Fruit fly (Drosophila melanogaster): ENCODE data around the gene AMPdeam.

The AMPdeam gene

dm6 chrX:13879169-13879821 is 33.6 kb upstream of the AMPdeam start:
- no peak for TF ChIP-seq lola (GFP tag; optimal IDR thresholded peaks at IDR 0.05)
- no peak for TF ChIP-seq dsf (GFP tag; optimal IDR thresholded peaks at IDR 0.05; ENCODE audit: borderline replicate concordance)
- no peak for TF ChIP-seq jim (GFP tag; optimal IDR thresholded peaks at IDR 0.05)
- no peak for TF ChIP-seq foxo (GFP tag; optimal IDR thresholded peaks at IDR 0.05)
- peak; percentile 96 for TF ChIP-seq Dfd (GFP tag; optimal IDR thresholded peaks at IDR 0.05)
- TF ChIP-seq N (GFP tag; optimal IDR thresholded peaks at IDR 0.05), result peak; percentile 21
- TF ChIP-seq Sp1 (GFP tag; optimal IDR thresholded peaks at IDR 0.05), result peak; percentile 28
- no peak for TF ChIP-seq br (GFP tag; optimal IDR thresholded peaks at IDR 0.05)

dm6 chrX:13844317-13844886 is 1.3 kb downstream of the AMPdeam start:
- TF ChIP-seq Dfd (GFP tag; optimal IDR thresholded peaks at IDR 0.05) (peak; percentile 91), HLH106 (tag; optimal IDR thresholded peaks at IDR 0.05) (peak; percentile 26), tai (GFP tag; optimal IDR thresholded peaks at IDR 0.05) (no peak), foxo (GFP tag; optimal IDR thresholded peaks at IDR 0.05) (peak in 1 of 2 experiments; percentile 34)

- no peak for TF ChIP-seq br (GFP tag; optimal IDR thresholded peaks at IDR 0.05)
- TF ChIP-seq Sp1 (GFP tag; optimal IDR thresholded peaks at IDR 0.05), result no peak
- no peak for TF ChIP-seq woc (GFP tag; optimal IDR thresholded peaks at IDR 0.05)
- TF ChIP-seq Vsx2 (GFP tag; optimal IDR thresholded peaks at IDR 0.05; ENCODE audit: partially characterized antibody), result no peak
- no peak for TF ChIP-seq lola (GFP tag; optimal IDR thresholded peaks at IDR 0.05)
- TF ChIP-seq brk (GFP tag; optimal IDR thresholded peaks at IDR 0.05), result no peak
- no peak for TF ChIP-seq tai (GFP tag; optimal IDR thresholded peaks at IDR 0.05)
- TF ChIP-seq dl (GFP tag; optimal IDR thresholded peaks at IDR 0.05; ENCODE audit: insufficient read depth in 1 of 2, partially characterized antibody in 2 of 2), result no peak
- no peak for TF ChIP-seq rgr (GFP tag; optimal IDR thresholded peaks at IDR 0.05)
- TF ChIP-seq CrebA (GFP tag; optimal IDR thresholded peaks at IDR 0.05; ENCODE audit: borderline replicate concordance), result no peak
- TF ChIP-seq Dif (GFP tag; optimal IDR thresholded peaks at IDR 0.05; ENCODE audit: partially characterized antibody), result no peak
- TF ChIP-seq OdsH (GFP tag; optimal IDR thresholded peaks at IDR 0.05), result no peak
- TF ChIP-seq Hr78 (GFP tag; optimal IDR thresholded peaks at IDR 0.05), result no peak
- TF ChIP-seq Jra (GFP tag; optimal IDR thresholded peaks at IDR 0.05), result no peak
- TF ChIP-seq N (GFP tag; optimal IDR thresholded peaks at IDR 0.05), result no peak
Observed at dm6 chrX:13843487-13843886, 2.2 kb downstream of the AMPdeam start.

dm6 chrX:13840075-13840474 is 5.6 kb downstream of the AMPdeam start:
- TF ChIP-seq sv (GFP tag; optimal IDR thresholded peaks at IDR 0.05) (no peak), Myc (optimal IDR thresholded peaks at IDR 0.05) (no peak), fru (GFP tag; optimal IDR thresholded peaks at IDR 0.05) (no peak), Rel (GFP tag; optimal IDR thresholded peaks at IDR 0.05) (no peak), Rel (tag; optimal IDR thresholded peaks at IDR 0.05) (peak; percentile 15), dmrt93B (GFP tag; optimal IDR thresholded peaks at IDR 0.05) (no peak), GATAd (GFP tag; optimal IDR thresholded peaks at IDR 0.05) (no peak), ey (GFP tag; optimal IDR thresholded peaks at IDR 0.05) (no peak), sage (GFP tag; optimal IDR thresholded peaks at IDR 0.05) (no peak), Hr83 (GFP tag; optimal IDR thresholded peaks at IDR 0.05; ENCODE audit: poor library complexity, severe bottlenecking) (no peak), CG9705 (GFP tag; optimal IDR thresholded peaks at IDR 0.05) (no peak), Hnf4 (GFP tag; optimal IDR thresholded peaks at IDR 0.05) (no peak), rgr (GFP tag; optimal IDR thresholded peaks at IDR 0.05) (peak; percentile 81), dsf (GFP tag; optimal IDR thresholded peaks at IDR 0.05; ENCODE audit: borderline replicate concordance) (no peak)

- TF ChIP-seq Dfd (GFP tag; optimal IDR thresholded peaks at IDR 0.05) (no peak), rgr (GFP tag; optimal IDR thresholded peaks at IDR 0.05) (peak; percentile 93), Hr78 (GFP tag; optimal IDR thresholded peaks at IDR 0.05) (no peak), fru (GFP tag; optimal IDR thresholded peaks at IDR 0.05) (peak; percentile 91), dmrt93B (GFP tag; optimal IDR thresholded peaks at IDR 0.05) (peak; percentile 73), Jra (GFP tag; optimal IDR thresholded peaks at IDR 0.05) (peak; percentile 70), Sp1 (GFP tag; optimal IDR thresholded peaks at IDR 0.05) (peak; percentile 81), CG32264 (GFP tag; optimal IDR thresholded peaks at IDR 0.05) (peak; percentile 88), foxo (GFP tag; optimal IDR thresholded peaks at IDR 0.05) (peak; percentile 70 to 91), woc (GFP tag; optimal IDR thresholded peaks at IDR 0.05) (peak; percentile 71), sage (GFP tag; optimal IDR thresholded peaks at IDR 0.05) (peak; percentile 66), usp (GFP tag; optimal IDR thresholded peaks at IDR 0.05) (no peak), dsf (GFP tag; optimal IDR thresholded peaks at IDR 0.05; ENCODE audit: borderline replicate concordance) (no peak), brk (GFP tag; optimal IDR thresholded peaks at IDR 0.05) (peak; percentile 78), Hnf4 (GFP tag; optimal IDR thresholded peaks at IDR 0.05) (peak; percentile 89), dl (GFP tag; optimal IDR thresholded peaks at IDR 0.05; ENCODE audit: insufficient read depth in 1 of 2, partially characterized antibody in 2 of 2) (peak in 1 of 2 experiments; percentile 14), CrebA (GFP tag; optimal IDR thresholded peaks at IDR 0.05; ENCODE audit: borderline replicate concordance) (no peak), sv (GFP tag; optimal IDR thresholded peaks at IDR 0.05) (peak; percentile 77), Abd-B (GFP tag; optimal IDR thresholded peaks at IDR 0.05) (no peak), pan (optimal IDR thresholded peaks at IDR 0.05) (no peak), lola (GFP tag; optimal IDR thresholded peaks at IDR 0.05) (no peak), GATAd (GFP tag; optimal IDR thresholded peaks at IDR 0.05) (peak; percentile 22), br (GFP tag; optimal IDR thresholded peaks at IDR 0.05) (peak; percentile 92), OdsH (GFP tag; optimal IDR thresholded peaks at IDR 0.05) (peak; percentile 86), Vsx2 (GFP tag; optimal IDR thresholded peaks at IDR 0.05; ENCODE audit: partially characterized antibody) (no peak), CG9705 (GFP tag; optimal IDR thresholded peaks at IDR 0.05) (peak; percentile 59), Mio (GFP tag; optimal IDR thresholded peaks at IDR 0.05) (peak; percentile 57)
Observed at dm6 chrX:13838892-13839291, 6.8 kb downstream of the AMPdeam start.
